Worm (Caenorhabditis elegans) whole organism, late embryonic: ENCODE data around the gene F13A7.12.
A peak's percentile ranks its signal among the peaks of the same experiment; 100 is the strongest.

ENCODE experiments used
- C08G9.2 ChIP-seq: sonication (generic microtip); optimal IDR thresholded peaks from 2 replicates; lab custom pipeline; 2016; ENCODE audit warnings: mild to moderate bottlenecking, missing genetic modification characterization, moderate library complexity, missing compliant biosample characterization
- F13H6.1 ChIP-seq: sonication (generic microtip); optimal IDR thresholded peaks from 2 replicates; lab custom pipeline; 2016; ENCODE audit warnings: missing genetic modification characterization, missing compliant biosample characterization
- K02D7.2 ChIP-seq: sonication (generic microtip); optimal IDR thresholded peaks from 2 replicates; lab custom pipeline; 2017; ENCODE audit warnings: mild to moderate bottlenecking, missing genetic modification characterization, missing compliant biosample characterization
- K09A11.1 ChIP-seq: sonication (generic microtip); optimal IDR thresholded peaks from 2 replicates; lab custom pipeline; 2017; ENCODE audit warnings: antibody characterized with exemption, mild to moderate bottlenecking, missing genetic modification characterization, missing compliant biosample characterization; ENCODE audit not compliant: insufficient read depth
- Y22D7AL.16 ChIP-seq: sonication (generic microtip); optimal IDR thresholded peaks from 2 replicates; lab custom pipeline; 2016; ENCODE audit warnings: missing genetic modification characterization, missing compliant biosample characterization
- ahr-1 ChIP-seq: sonication (generic microtip); optimal IDR thresholded peaks from 2 replicates; lab custom pipeline; 2016; ENCODE audit warnings: missing genetic modification characterization, missing compliant biosample characterization
- ama-1 ChIP-seq: fragments of 150-350 bp; optimal IDR thresholded peaks from 2 replicates; lab custom pipeline; 2014
- ceh-18 ChIP-seq: sonication (generic microtip); optimal IDR thresholded peaks from 2 replicates; lab custom pipeline; 2016; ENCODE audit warnings: missing genetic modification characterization, missing compliant biosample characterization
- ceh-2 ChIP-seq: sonication (generic microtip); optimal IDR thresholded peaks from 2 replicates; lab custom pipeline; 2016; ENCODE audit warnings: missing genotype, missing genetic modification characterization, missing compliant biosample characterization
- ceh-22 ChIP-seq: sonication (generic microtip); optimal IDR thresholded peaks from 2 replicates; lab custom pipeline; 2017; ENCODE audit warnings: missing biosample characterization, missing genetic modification characterization
- ceh-31 ChIP-seq: sonication (generic microtip); optimal IDR thresholded peaks from 2 replicates; lab custom pipeline; 2016; ENCODE audit warnings: missing genetic modification characterization, missing compliant biosample characterization
- ceh-48 ChIP-seq: sonication (generic microtip); optimal IDR thresholded peaks from 2 replicates; lab custom pipeline; 2016; ENCODE audit warnings: missing genetic modification characterization, inconsistent platforms, missing compliant biosample characterization
- ceh-6 ChIP-seq: fragments of 200-800 bp; sonication (Bioruptor generic); optimal IDR thresholded peaks from 2 replicates; lab custom pipeline; 2018; ENCODE audit warnings: mild to moderate bottlenecking, missing genetic modification characterization, missing compliant biosample characterization
- ceh-9 ChIP-seq: sonication (generic microtip); optimal IDR thresholded peaks from 2 replicates; lab custom pipeline; 2016; ENCODE audit warnings: mild to moderate bottlenecking, missing genetic modification characterization, inconsistent platforms, missing compliant biosample characterization
- ets-4 ChIP-seq: sonication (generic microtip); optimal IDR thresholded peaks from 2 replicates; lab custom pipeline; 2016; ENCODE audit warnings: missing genetic modification characterization, missing compliant biosample characterization
- fkh-10 ChIP-seq: fragments of 150-350 bp; optimal IDR thresholded peaks from 2 replicates; lab custom pipeline; 2014; ENCODE audit warnings: missing biosample characterization, missing genetic modification reagents, missing genetic modification characterization
- fkh-6 ChIP-seq: sonication (generic microtip); optimal IDR thresholded peaks from 2 replicates; lab custom pipeline; 2016; ENCODE audit warnings: missing genetic modification characterization, missing compliant biosample characterization
- hlh-15 ChIP-seq: sonication (generic microtip); optimal IDR thresholded peaks from 2 replicates; lab custom pipeline; 2016; ENCODE audit warnings: missing genetic modification characterization, missing compliant biosample characterization
- hlh-30 ChIP-seq: sonication (generic microtip); optimal IDR thresholded peaks from 2 replicates; lab custom pipeline; 2017; ENCODE audit warnings: antibody characterized with exemption, missing genetic modification characterization, missing compliant biosample characterization; ENCODE audit not compliant: insufficient read depth
- lim-6 ChIP-seq: sonication (generic microtip); optimal IDR thresholded peaks from 2 replicates; lab custom pipeline; 2016; ENCODE audit warnings: missing genetic modification characterization, missing compliant biosample characterization
- madf-2 ChIP-seq: sonication (generic microtip); optimal IDR thresholded peaks from 2 replicates; lab custom pipeline; 2017; ENCODE audit warnings: missing genetic modification characterization, missing compliant biosample characterization
- nfya-1 ChIP-seq: sonication (generic microtip); optimal IDR thresholded peaks from 2 replicates; lab custom pipeline; 2017; ENCODE audit warnings: missing genetic modification characterization, mild to moderate bottlenecking, missing compliant biosample characterization, antibody characterized with exemption, moderate library complexity
- nhr-11 ChIP-seq: fragments of 150-350 bp; optimal IDR thresholded peaks from 2 replicates; lab custom pipeline; 2014; ENCODE audit warnings: missing biosample characterization, missing genetic modification characterization
- nhr-232 ChIP-seq: sonication (generic microtip); optimal IDR thresholded peaks from 2 replicates; lab custom pipeline; 2016; ENCODE audit warnings: missing genetic modification characterization, missing compliant biosample characterization
- npax-4 ChIP-seq: sonication (generic microtip); optimal IDR thresholded peaks from 2 replicates; lab custom pipeline; 2016; ENCODE audit warnings: missing genetic modification characterization, missing compliant biosample characterization
- odd-2 ChIP-seq: sonication (generic microtip); optimal IDR thresholded peaks from 2 replicates; lab custom pipeline; 2017; ENCODE audit warnings: antibody characterized with exemption, mild to moderate bottlenecking, missing genetic modification characterization, missing compliant biosample characterization
- pat-9 ChIP-seq: fragments of 200-800 bp; sonication (Bioruptor generic); optimal IDR thresholded peaks from 2 replicates; lab custom pipeline; 2018; ENCODE audit warnings: mild to moderate bottlenecking, missing genetic modification characterization, moderate library complexity, missing compliant biosample characterization
- pha-2 ChIP-seq: sonication (generic microtip); optimal IDR thresholded peaks from 2 replicates; lab custom pipeline; 2017; ENCODE audit warnings: mild to moderate bottlenecking, missing genetic modification characterization, missing compliant biosample characterization
- pha-4 ChIP-seq: fragments of 150-350 bp; optimal IDR thresholded peaks from 2 replicates; lab custom pipeline; 2018; ENCODE audit warnings: missing biosample characterization, missing genetic modification reagents, missing genetic modification characterization
- pqm-1 ChIP-seq: sonication (generic microtip); optimal IDR thresholded peaks from 2 replicates; lab custom pipeline; 2016; ENCODE audit warnings: missing genetic modification characterization, missing compliant biosample characterization
- ref-2 ChIP-seq: sonication (generic microtip); optimal IDR thresholded peaks from 2 replicates; lab custom pipeline; 2016; ENCODE audit warnings: missing genetic modification characterization, missing compliant biosample characterization
- rnt-1 ChIP-seq: sonication (generic microtip); optimal IDR thresholded peaks from 2 replicates; lab custom pipeline; 2016; ENCODE audit warnings: missing genetic modification characterization, missing compliant biosample characterization
- sdc-2 ChIP-seq: sonication (generic microtip); optimal IDR thresholded peaks from 2 replicates; lab custom pipeline; 2016; ENCODE audit warnings: missing genotype, missing genetic modification characterization, missing compliant biosample characterization
- tbx-2 ChIP-seq: sonication (generic microtip); optimal IDR thresholded peaks from 2 replicates; lab custom pipeline; 2016; ENCODE audit warnings: missing genetic modification characterization, missing compliant biosample characterization
- unc-42 ChIP-seq: sonication (generic microtip); optimal IDR thresholded peaks from 2 replicates; lab custom pipeline; 2016; ENCODE audit warnings: missing genotype, missing genetic modification characterization, missing compliant biosample characterization
- unc-55 ChIP-seq: sonication (generic microtip); optimal IDR thresholded peaks from 2 replicates; lab custom pipeline; 2017; ENCODE audit warnings: missing biosample characterization, missing genetic modification reagents, missing genetic modification characterization
- unc-86 ChIP-seq: sonication (generic microtip); optimal IDR thresholded peaks from 2 replicates; lab custom pipeline; 2016; ENCODE audit warnings: missing genetic modification characterization, missing compliant biosample characterization
- zip-5 ChIP-seq: sonication (generic microtip); optimal IDR thresholded peaks from 2 replicates; lab custom pipeline; 2016; ENCODE audit warnings: missing genetic modification characterization, missing compliant biosample characterization

The F13A7.12 gene

ce11 chrV:16395739-16396138, at the start of gene F13A7.12:
Gene F13A7.12 (plus strand): TSS chrV:16396039.
- TF ChIP-seq nhr-232 (tag; lab: Kevin White, UChicago) (no peak), ceh-6 (GFP tag; lab: Kevin White, UChicago) (no peak), zip-5 (tag; lab: Kevin White, UChicago) (no peak), nhr-11 (no peak), madf-2 (tag; lab: Kevin White, UChicago) (no peak), tbx-2 (tag; lab: Kevin White, UChicago) (no peak), hlh-30 (tag; lab: Kevin White, UChicago) (no peak)

ce11 chrV:16346406-16347108, 49.3 kb upstream of the F13A7.12 start, which contains the start of the genes W08G11.5 and W08G11.1:
Gene W08G11.5 (minus strand): TSS chrV:16346506.
Gene W08G11.1 (plus strand): TSS chrV:16347058.
- TF ChIP-seq K02D7.2 (tag; lab: Kevin White, UChicago) = no peak
- TF ChIP-seq npax-4 (tag; lab: Kevin White, UChicago) = no peak
- no peak for TF ChIP-seq hlh-15 (tag; lab: Kevin White, UChicago)
- TF ChIP-seq sdc-2 = no peak
- TF ChIP-seq odd-2 (tag; lab: Kevin White, UChicago) = no peak
- no peak for TF ChIP-seq K09A11.1 (tag; lab: Kevin White, UChicago)
- TF ChIP-seq unc-86 (tag; lab: Kevin White, UChicago) = no peak
- no peak for TF ChIP-seq pat-9 (tag; lab: Kevin White, UChicago)
- TF ChIP-seq Y22D7AL.16 (tag; lab: Kevin White, UChicago) = no peak
- TF ChIP-seq nhr-11 = no peak
- no peak for TF ChIP-seq ceh-18 (tag; lab: Kevin White, UChicago)
- TF ChIP-seq ceh-22 (tag; lab: Kevin White, UChicago) = no peak
- TF ChIP-seq ref-2 (tag; lab: Kevin White, UChicago) = no peak
- no peak for TF ChIP-seq pha-2
- TF ChIP-seq pqm-1 = no peak
- no peak for TF ChIP-seq F13H6.1 (tag; lab: Kevin White, UChicago)
- TF ChIP-seq ahr-1 (tag; lab: Kevin White, UChicago) = no peak
- TF ChIP-seq ets-4 (tag; lab: Kevin White, UChicago) = no peak
- no peak for TF ChIP-seq C08G9.2 (tag; lab: Kevin White, UChicago)

- TF ChIP-seq fkh-6 (tag; lab: Kevin White, UChicago) (no peak), hlh-30 (tag; lab: Kevin White, UChicago) (no peak), ets-4 (tag; lab: Kevin White, UChicago) (no peak), npax-4 (tag; lab: Kevin White, UChicago) (no peak), F13H6.1 (tag; lab: Kevin White, UChicago) (no peak), pha-4 (tag; lab: Kevin White, UChicago) (no peak), unc-86 (tag; lab: Kevin White, UChicago) (no peak), zip-5 (tag; lab: Kevin White, UChicago) (no peak), madf-2 (tag; lab: Kevin White, UChicago) (no peak), odd-2 (tag; lab: Kevin White, UChicago) (no peak), ceh-9 (tag; lab: Kevin White, UChicago) (no peak), ceh-48 (no peak), unc-55 (GFP tag; lab: Kevin White, UChicago) (no peak), ama-1 (lab: Kevin White, UChicago) (no peak), ahr-1 (tag; lab: Kevin White, UChicago) (no peak), lim-6 (tag; lab: Kevin White, UChicago) (no peak)
These were observed 45.8 kb upstream of the F13A7.12 start for ce11 chrV:16350061-16350460.

ce11 chrV:16350775-16351378, 45.0 kb upstream of the F13A7.12 start:
- peak; percentile 29 for TF ChIP-seq ceh-31
- peak; percentile 71 for TF ChIP-seq nfya-1 (tag; lab: Kevin White, UChicago)
- TF ChIP-seq rnt-1 (tag; lab: Kevin White, UChicago) = peak; percentile 37
- peak; percentile 17 for TF ChIP-seq unc-42
- TF ChIP-seq fkh-10 = no peak
- TF ChIP-seq ceh-18 (tag; lab: Kevin White, UChicago) = peak; percentile 49
- TF ChIP-seq ceh-2 = no peak
- TF ChIP-seq, all 69 proteins: peak for 5
